Fruit fly (Drosophila melanogaster) whole organism, wandering third instar larva: Measurements from ENCODE around the gene CG14721.

Experiments used
- Abd-B ChIP-seq: fragments of >200 bp; optimal IDR thresholded peaks from 2 replicates; lab custom pipeline; 2017; ENCODE audit warnings: missing biosample characterization, missing genetic modification characterization
- Rel ChIP-seq, 2 experiments: fragments of 200-800 bp; sonication (Bioruptor generic) in 1 of 2; optimal IDR thresholded peaks; 2 replicates in 1 of 2; 3 replicates in 1 of 2; lab custom pipeline; 2016 to 2019; ENCODE audit warnings: mild to moderate bottlenecking in 2 of 2, missing biosample characterization in 2 of 2, missing genetic modification characterization in 2 of 2, moderate library complexity in 1 of 2
- Sp1 ChIP-seq: fragments of 200-800 bp; sonication (Bioruptor generic); optimal IDR thresholded peaks from 3 replicates; lab custom pipeline; 2019; ENCODE audit warnings: missing biosample characterization, mild to moderate bottlenecking, missing genetic modification characterization, moderate library complexity
- Vsx2 ChIP-seq: fragments of 200-300, 225-300 bp; sonication (Bioruptor generic); optimal IDR thresholded peaks from 2 replicates; lab custom pipeline; 2018; ENCODE audit warnings: missing biosample characterization, missing genetic modification characterization; ENCODE audit not compliant: partially characterized antibody
- h ChIP-seq: fragments of 200-800 bp; sonication (Bioruptor generic); optimal IDR thresholded peaks from 3 replicates; lab custom pipeline; 2016; ENCODE audit warnings: missing biosample characterization, mild to moderate bottlenecking, missing genetic modification characterization
- sage ChIP-seq: fragments of 200-800 bp; sonication (Bioruptor generic); optimal IDR thresholded peaks from 2 replicates; lab custom pipeline; 2016; ENCODE audit warnings: missing biosample characterization, mild to moderate bottlenecking, missing genetic modification characterization

dm6 chr3R:11750294-11750432 lies 14.9 kb downstream of the CG14721 start, which contains the start of gene CG43062:
- TF ChIP-seq h (GFP tag; lab: Kevin White, UChicago) = no peak
- no peak for TF ChIP-seq Rel (GFP tag; optimal IDR thresholded peaks at IDR 0.05; lab: Kevin White, UChicago)
- TF ChIP-seq Rel (tag; optimal IDR thresholded peaks at IDR 0.05; lab: Kevin White, UChicago) = no peak
- TF ChIP-seq Sp1 = no peak
- TF ChIP-seq Abd-B (GFP tag; lab: Kevin White, UChicago) = no peak
- no peak for TF ChIP-seq Vsx2 (GFP tag; lab: Kevin White, UChicago)
- TF ChIP-seq sage = no peak
